Worm (Caenorhabditis elegans) whole organism, young adult: ENCODE results near the gene F21H7.2.

Experiments used
- F57C9.4 ChIP-seq: sonication (generic microtip); optimal IDR thresholded peaks from 2 replicates; lab custom pipeline; 2017; ENCODE audit warnings: mild to moderate bottlenecking, missing genetic modification characterization, missing compliant biosample characterization
- ZK185.1 ChIP-seq: sonication (generic microtip); optimal IDR thresholded peaks from 2 replicates; lab custom pipeline; 2016; ENCODE audit warnings: mild to moderate bottlenecking, missing genetic modification characterization, missing compliant biosample characterization; ENCODE audit not compliant: poor library complexity, severe bottlenecking
- akir-1 ChIP-seq: fragments of 200-800 bp; sonication (Bioruptor generic); optimal IDR thresholded peaks from 2 replicates; lab custom pipeline; 2018; ENCODE audit warnings: mild to moderate bottlenecking, missing genetic modification characterization, moderate library complexity, missing compliant biosample characterization
- ama-1 ChIP-seq, 3 experiments: fragments of 150-350 bp in 1 of 3; sonication (generic microtip) in 2 of 3; optimal IDR thresholded peaks; 2 replicates each; lab custom pipeline; 2014 to 2018; ENCODE audit warnings: missing biosample characterization in 2 of 3, missing genetic modification characterization in 2 of 3, missing genetic modification reagents in 2 of 3
- bed-2 ChIP-seq: fragments of 200-800 bp; sonication (Bioruptor generic); IDR thresholded peaks from 2 replicates; pipeline ENCODE4 v1.3.6; 2022; ENCODE audit warnings: missing genetic modification reagents, missing genetic modification characterization, missing compliant biosample characterization
- lin-54 ChIP-seq: fragments of 200-800 bp; sonication (Bioruptor generic); optimal IDR thresholded peaks from 2 replicates; lab custom pipeline; 2018; ENCODE audit warnings: mild to moderate bottlenecking, missing genetic modification characterization, missing compliant biosample characterization
- mes-4 ChIP-seq: sonication (generic microtip); optimal IDR thresholded peaks from 2 replicates; lab custom pipeline; 2016; ENCODE audit warnings: missing genotype, missing genetic modification characterization, missing compliant biosample characterization
- nfya-1 ChIP-seq: sonication (generic microtip); optimal IDR thresholded peaks from 2 replicates; lab custom pipeline; 2017; ENCODE audit warnings: antibody characterized with exemption, missing compliant biosample characterization, missing genetic modification characterization, borderline replicate concordance; ENCODE audit not compliant: insufficient read depth
- nhr-90 ChIP-seq: sonication (generic microtip); optimal IDR thresholded peaks from 2 replicates; lab custom pipeline; 2016; ENCODE audit warnings: missing genotype, mild to moderate bottlenecking, missing genetic modification characterization, missing compliant biosample characterization
- rpc-1 ChIP-seq, 2 experiments: fragments of 150-350 bp in 1 of 2; sonication (generic microtip) in 1 of 2; optimal IDR thresholded peaks; 2 replicates each; lab custom pipeline; 2014 to 2018; ENCODE audit warnings: missing biosample characterization in 1 of 2, missing genetic modification characterization in 1 of 2, missing genetic modification reagents in 1 of 2, missing genotype in 1 of 2
- snpc-4 ChIP-seq, 5 experiments: fragments of 150-350 bp in 1 of 5; sonication (generic microtip) in 4 of 5; optimal IDR thresholded peaks; 2 replicates each; lab custom pipeline; 2014 to 2018; ENCODE audit warnings: missing genetic modification characterization in 5 of 5, missing biosample characterization in 3 of 5, antibody characterized with exemption in 2 of 5, mild to moderate bottlenecking in 2 of 5, missing compliant biosample characterization in 2 of 5, missing genotype in 2 of 5, moderate library complexity in 2 of 5, missing genetic modification reagents in 1 of 5
- sptf-2 ChIP-seq: fragments of 200-800 bp; sonication (Bioruptor generic); optimal IDR thresholded peaks from 2 replicates; lab custom pipeline; 2018; ENCODE audit warnings: mild to moderate bottlenecking, missing genetic modification characterization, missing compliant biosample characterization
- ztf-6 ChIP-seq: fragments of 200-800 bp; sonication (Bioruptor generic); IDR thresholded peaks from 2 replicates; pipeline ENCODE4 v1.3.6; 2022; ENCODE audit warnings: missing genetic modification reagents, missing genetic modification characterization, missing compliant biosample characterization

DNA sequence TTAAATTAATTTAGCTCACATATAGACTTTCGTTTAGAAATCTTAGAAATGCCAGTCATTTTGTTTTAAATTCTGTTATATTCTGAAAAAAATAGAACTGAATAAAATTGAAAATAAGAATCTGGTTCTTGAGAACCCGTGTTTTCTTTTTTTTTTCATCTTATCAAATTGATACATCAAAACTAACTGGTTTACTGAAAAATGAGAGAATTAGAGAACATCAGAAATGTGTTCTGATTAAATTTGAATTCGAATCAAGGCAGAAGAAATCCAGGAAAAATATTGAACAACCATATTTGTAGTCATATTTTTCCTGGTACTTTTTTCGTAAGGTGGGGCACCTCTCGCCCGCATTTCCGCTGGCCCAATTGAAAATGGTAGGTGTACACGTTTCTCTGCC is 11.3 kb downstream of the F21H7.2 start, which contains the start of gene F11A5.15:
- TF ChIP-seq ztf-6 (GFP tag; lab: Robert Waterston, UW) (no peak), sptf-2 (no peak), ama-1 (optimal IDR thresholded peaks at IDR 0.05; lab: Kevin White, UChicago) (no peak), ama-1 (GFP tag; optimal IDR thresholded peaks at IDR 0.05; lab: Kevin White, UChicago) (no peak), lin-54 (no peak), nhr-90 (tag; lab: Kevin White, UChicago) (no peak), F57C9.4 (tag; lab: Kevin White, UChicago) (no peak), nfya-1 (tag; lab: Kevin White, UChicago) (no peak), snpc-4 (GFP tag; optimal IDR thresholded peaks at IDR 0.05; lab: Kevin White, UChicago) (no peak), snpc-4 (tag; optimal IDR thresholded peaks at IDR 0.05; lab: Kevin White, UChicago) (no peak), rpc-1 (optimal IDR thresholded peaks at IDR 0.05; lab: Kevin White, UChicago) (no peak), rpc-1 (tag; optimal IDR thresholded peaks at IDR 0.05; lab: Kevin White, UChicago) (no peak), ZK185.1 (tag; lab: Kevin White, UChicago) (no peak), akir-1 (GFP tag; lab: Kevin White, UChicago) (no peak), bed-2 (no peak), mes-4 (tag; lab: Kevin White, UChicago) (no peak)
